Worm (Caenorhabditis elegans): ENCODE data around the gene C17B7.4.

Gene C17B7.4

DNA sequence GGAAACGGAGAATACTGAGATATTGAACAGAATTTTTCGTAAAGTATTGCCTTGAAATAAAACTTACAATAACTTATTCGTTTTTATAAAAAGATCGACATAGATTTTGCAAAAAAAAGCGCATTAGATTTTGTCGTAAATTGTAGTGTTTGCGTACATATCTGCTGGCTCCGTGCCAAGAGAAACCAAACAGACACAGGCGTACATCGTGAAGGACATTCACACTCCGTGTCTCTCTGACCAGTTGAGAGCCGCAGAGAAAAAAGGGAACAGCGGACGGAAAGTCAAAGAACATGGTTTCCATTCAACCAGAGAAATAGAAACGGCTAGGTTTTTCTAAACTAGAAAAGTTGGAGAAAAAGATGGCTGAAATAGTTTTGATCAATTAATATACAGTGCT lies 23.8 kb upstream of the C17B7.4 start, which contains the start of gene arrd-19 (continued):
- TF ChIP-seq mel-28 (tag; optimal IDR thresholded peaks at IDR 0.05; ENCODE audit: borderline replicate concordance): no peak
- TF ChIP-seq ceh-100 (GFP tag; IDR thresholded peaks at IDR 0.05): peak; percentile 48; the same call in 1 of the 2 replicates
- TF ChIP-seq lin-26 (GFP tag; IDR thresholded peaks at IDR 0.05): no peak
- TF ChIP-seq lir-1 (GFP tag; conservative IDR thresholded peaks at IDR 0.05): no peak
- TF ChIP-seq ztf-22 (GFP tag; optimal IDR thresholded peaks at IDR 0.05): no peak
- TF ChIP-seq F33H1.4 (GFP tag; IDR thresholded peaks at IDR 0.05): no peak
- peak; percentile 97 for TF ChIP-seq dox-1 (GFP tag; IDR thresholded peaks at IDR 0.05)
- TF ChIP-seq lin-40 (tag; optimal IDR thresholded peaks at IDR 0.05): no peak
- TF ChIP-seq lsl-1 (GFP tag; optimal IDR thresholded peaks at IDR 0.05): no peak
- no peak for TF ChIP-seq F39B2.1 (GFP tag; IDR thresholded peaks at IDR 0.05)
- no peak for TF ChIP-seq nfya-1 (tag; optimal IDR thresholded peaks at IDR 0.05; ENCODE audit: borderline replicate concordance, insufficient read depth)
- no peak for TF ChIP-seq dpff-1 (tag; optimal IDR thresholded peaks at IDR 0.05)
- no peak for TF ChIP-seq F10E7.11 (tag; optimal IDR thresholded peaks at IDR 0.05)
- no peak for TF ChIP-seq ztf-28 (GFP tag; IDR thresholded peaks at IDR 0.05)
- no peak for TF ChIP-seq sptf-2 (GFP tag; optimal IDR thresholded peaks at IDR 0.05)
- no peak for TF ChIP-seq lsy-27 (tag; optimal IDR thresholded peaks at IDR 0.05; ENCODE audit: borderline replicate concordance, insufficient read depth)
- no peak for TF ChIP-seq nhr-27 (tag; optimal IDR thresholded peaks at IDR 0.05)
- TF ChIP-seq madf-8 (GFP tag; conservative IDR thresholded peaks at IDR 0.05): no peak
- no peak for TF ChIP-seq sdz-38 (tag; optimal IDR thresholded peaks at IDR 0.05)
- no peak for TF ChIP-seq mes-4 (tag; optimal IDR thresholded peaks at IDR 0.05)
- TF ChIP-seq D2030.7 (GFP tag; IDR thresholded peaks at IDR 0.05): no peak
- TF ChIP-seq sea-2 (GFP tag; IDR thresholded peaks at IDR 0.05): no peak
- no peak for TF ChIP-seq F52B5.7 (tag; optimal IDR thresholded peaks at IDR 0.05)
- no peak for TF ChIP-seq bed-2 (GFP tag; IDR thresholded peaks at IDR 0.05)
- TF ChIP-seq rcor-1 (GFP tag; IDR thresholded peaks at IDR 0.05): peak; percentile 49; the same call in 1 of the 2 replicates
- no peak for TF ChIP-seq B0035.1 (tag; optimal IDR thresholded peaks at IDR 0.05)
- TF ChIP-seq T07F8.4 (tag; optimal IDR thresholded peaks at IDR 0.05): no peak
- no peak for TF ChIP-seq snpc-4 (GFP tag; optimal IDR thresholded peaks at IDR 0.05)
- TF ChIP-seq snpc-4 (tag; optimal IDR thresholded peaks at IDR 0.05): peak in 2 of 4 experiments; percentile 5 to 10
- TF ChIP-seq unc-130 (GFP tag; optimal IDR thresholded peaks at IDR 0.05): no peak
- no peak for TF ChIP-seq ceh-40 (GFP tag; IDR thresholded peaks at IDR 0.05)
- TF ChIP-seq snpc-3.4 (tag; optimal IDR thresholded peaks at IDR 0.05): no peak
- no peak for TF ChIP-seq athp-1 (tag; optimal IDR thresholded peaks at IDR 0.05)
- TF ChIP-seq nfya-2 (GFP tag; IDR thresholded peaks at IDR 0.05): no peak
- no peak for TF ChIP-seq Y53F4B.3 (GFP tag; IDR thresholded peaks at IDR 0.05)
- peak; percentile 42 for TF ChIP-seq attf-3 (GFP tag; conservative IDR thresholded peaks at IDR 0.05)
- no peak for TF ChIP-seq ceh-58 (GFP tag; IDR thresholded peaks at IDR 0.05)
- TF ChIP-seq hsf-1 (GFP tag; IDR thresholded peaks at IDR 0.05): no peak
- TF ChIP-seq F49E8.2 (tag; optimal IDR thresholded peaks at IDR 0.05; ENCODE audit: insufficient read depth): no peak
- no peak for TF ChIP-seq rpc-1 (optimal IDR thresholded peaks at IDR 0.05)
- no peak for TF ChIP-seq rpc-1 (tag; optimal IDR thresholded peaks at IDR 0.05)
- TF ChIP-seq him-1 (tag; optimal IDR thresholded peaks at IDR 0.05): no peak
- no peak for TF ChIP-seq ceh-79 (tag; optimal IDR thresholded peaks at IDR 0.05)
- TF ChIP-seq ets-4 (GFP tag; optimal IDR thresholded peaks at IDR 0.05): no peak
- TF ChIP-seq C17E4.6 (GFP tag; IDR thresholded peaks at IDR 0.05): no peak
- TF ChIP-seq ztf-26 (tag; optimal IDR thresholded peaks at IDR 0.05): peak; percentile 21
- TF ChIP-seq F57C9.4 (tag; optimal IDR thresholded peaks at IDR 0.05): no peak
- TF ChIP-seq attf-6 (GFP tag; IDR thresholded peaks at IDR 0.05): no peak
- peak; percentile 65 for TF ChIP-seq attf-5 (GFP tag; optimal IDR thresholded peaks at IDR 0.05)
- TF ChIP-seq mcd-1 (GFP tag; IDR thresholded peaks at IDR 0.05): no peak; the same call in 1 of the 2 replicates

Data from whole organism, young adult.